Worm (Caenorhabditis elegans): Measurements from ENCODE around the gene dmsr-3.

DNA sequence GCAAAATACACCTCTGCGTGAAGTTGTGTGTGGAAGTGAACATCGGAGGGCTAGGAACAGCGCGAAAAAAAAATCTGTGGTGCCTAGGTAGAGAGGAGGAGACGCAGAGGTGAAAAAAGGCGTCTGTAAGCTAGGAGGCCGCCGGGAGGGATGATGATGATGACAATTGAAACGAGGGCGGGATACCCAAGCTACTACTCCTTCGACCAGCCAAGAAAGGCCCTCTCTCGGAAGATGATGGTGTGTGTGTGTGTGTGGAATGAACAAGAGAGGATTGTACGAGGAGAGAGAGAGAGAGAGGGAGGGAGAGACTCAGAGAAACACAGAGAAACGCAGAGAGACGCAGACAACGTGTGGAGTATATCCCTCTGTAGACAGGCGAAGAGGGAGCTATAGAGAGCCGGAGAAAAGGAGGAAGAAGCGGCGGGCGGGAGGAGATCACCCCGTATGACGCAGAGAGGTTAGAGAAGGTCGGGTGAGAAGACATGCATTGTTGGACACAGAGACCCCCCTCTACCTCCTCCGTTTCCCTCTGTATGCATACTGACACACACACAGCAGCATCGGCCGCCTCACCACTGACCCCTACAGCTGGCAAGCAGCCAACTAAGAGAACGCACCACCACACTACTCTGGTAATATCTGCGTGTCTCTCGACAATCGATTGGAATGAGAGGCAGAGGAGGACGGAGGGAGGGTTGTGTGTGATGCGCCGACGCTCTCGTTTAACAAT lies 20.9 kb downstream of the dmsr-3 start:
- TF ChIP-seq nhr-77 (tag; optimal IDR thresholded peaks at IDR 0.05) (no peak), snpc-4 (tag; optimal IDR thresholded peaks at IDR 0.05) (no peak), unc-62 (GFP tag; optimal IDR thresholded peaks at IDR 0.05 in 1 of 2) (peak in 1 of 2 experiments; percentile 99), unc-62 (tag; optimal IDR thresholded peaks at IDR 0.05) (no peak), fos-1 (tag; optimal IDR thresholded peaks at IDR 0.05) (no peak), mep-1 (tag; optimal IDR thresholded peaks at IDR 0.05) (peak; percentile 93), ztf-11 (tag; optimal IDR thresholded peaks at IDR 0.05) (no peak)

All from whole organism, L4 larva.